Fruit fly (Drosophila melanogaster) whole organism, embryonic: Measurements from ENCODE around the gene CG14402.

Experiments used
- ATbp ChIP-seq: fragments of 200-800 bp; sonication (Bioruptor generic); optimal IDR thresholded peaks from 2 replicates; lab custom pipeline; 2017; ENCODE audit warnings: missing biosample characterization, mild to moderate bottlenecking, missing genetic modification characterization, missing genetic modification reagents
- Abd-B ChIP-seq: fragments of 200-800 bp; sonication (Bioruptor generic); optimal IDR thresholded peaks from 2 replicates; lab custom pipeline; 2018; ENCODE audit warnings: missing biosample characterization, mild to moderate bottlenecking, missing genetic modification characterization, moderate library complexity
- C15 ChIP-seq: fragments of 200-800 bp; sonication (Bioruptor generic); IDR thresholded peaks from 3 replicates; pipeline ENCODE4 v1.3.6; 2022; ENCODE audit warnings: missing biosample characterization, missing genetic modification characterization
- CG11456 ChIP-seq: fragments of 200-800 bp; sonication (Bioruptor generic); IDR thresholded peaks from 3 replicates; pipeline ENCODE4 v1.3.6; 2022; ENCODE audit warnings: missing biosample characterization, missing genetic modification characterization
- CG12236 ChIP-seq: fragments of 200-800 bp; sonication (Bioruptor generic); optimal IDR thresholded peaks from 2 replicates; lab custom pipeline; 2016; ENCODE audit warnings: missing biosample characterization, missing genetic modification characterization
- CG13123 ChIP-seq: fragments of 200-800 bp; sonication (Bioruptor generic); optimal IDR thresholded peaks from 2 replicates; lab custom pipeline; 2016; ENCODE audit warnings: missing biosample characterization, missing genetic modification characterization
- CG15514 ChIP-seq: fragments of 200-800 bp; sonication (Bioruptor generic); optimal IDR thresholded peaks from 3 replicates; lab custom pipeline; 2017; ENCODE audit warnings: missing biosample characterization, missing genetic modification characterization, mild to moderate bottlenecking, moderate library complexity, missing genetic modification reagents
- CG17829 ChIP-seq: fragments of 200-800 bp; optimal IDR thresholded peaks from 2 replicates; lab custom pipeline; 2019; ENCODE audit warnings: missing biosample characterization, mild to moderate bottlenecking, missing genetic modification characterization, moderate library complexity
- CG1792 ChIP-seq: fragments of 200-800 bp; sonication (Bioruptor generic); optimal IDR thresholded peaks from 2 replicates; lab custom pipeline; 2016; ENCODE audit warnings: missing biosample characterization, missing genetic modification characterization
- CG3065 ChIP-seq: fragments of 200-800 bp; sonication (Bioruptor generic); optimal IDR thresholded peaks from 2 replicates; lab custom pipeline; 2016; ENCODE audit warnings: missing biosample characterization, missing genetic modification characterization
- CG3281 ChIP-seq: fragments of 200-800 bp; sonication (Bioruptor generic); optimal IDR thresholded peaks from 3 replicates; lab custom pipeline; 2017; ENCODE audit warnings: missing biosample characterization, mild to moderate bottlenecking, missing genetic modification characterization
- CG33557 ChIP-seq: fragments of 200-800 bp; sonication (Bioruptor generic); optimal IDR thresholded peaks from 2 replicates; lab custom pipeline; 2019; ENCODE audit warnings: missing biosample characterization, mild to moderate bottlenecking, missing genetic modification characterization, moderate library complexity
- CG34422 ChIP-seq: fragments of 200-800 bp; sonication (Bioruptor generic); IDR thresholded peaks from 3 replicates; pipeline ENCODE4 v1.3.6; 2022; ENCODE audit warnings: missing biosample characterization, missing genetic modification characterization
- CG6689 ChIP-seq: fragments of 200-800 bp; sonication (Bioruptor generic); IDR thresholded peaks from 2 replicates; pipeline ENCODE4 v1.3.6; 2022; ENCODE audit warnings: missing biosample characterization, missing genetic modification characterization
- CG9215 ChIP-seq: fragments of 200-800 bp; sonication (Bioruptor generic); IDR thresholded peaks from 2 replicates; pipeline ENCODE4 v1.3.6; 2022; ENCODE audit warnings: missing biosample characterization, missing genetic modification characterization
- Camta ChIP-seq: fragments of 200-800 bp; sonication (Bioruptor generic); optimal IDR thresholded peaks from 2 replicates; lab custom pipeline; 2016; ENCODE audit warnings: missing biosample characterization, missing genetic modification characterization
- CrebB ChIP-seq: fragments of 200-800 bp; sonication (Bioruptor generic); optimal IDR thresholded peaks from 3 replicates; lab custom pipeline; 2018; ENCODE audit warnings: missing biosample characterization, mild to moderate bottlenecking, missing genetic modification characterization
- Dad ChIP-seq: fragments of 200-800 bp; sonication (Bioruptor generic); optimal IDR thresholded peaks from 3 replicates; lab custom pipeline; 2016; ENCODE audit warnings: missing biosample characterization, missing genetic modification characterization
- HLH3B ChIP-seq: fragments of 200-800 bp; sonication (Bioruptor generic); IDR thresholded peaks from 2 replicates; pipeline ENCODE4 v1.3.6; 2022; ENCODE audit warnings: missing biosample characterization, missing genetic modification characterization
- HmgZ ChIP-seq: fragments of 200-800 bp; sonication (Bioruptor generic); optimal IDR thresholded peaks from 2 replicates; lab custom pipeline; 2018; ENCODE audit warnings: missing biosample characterization, mild to moderate bottlenecking, missing genetic modification characterization
- Hmr ChIP-seq: fragments of 200-800 bp; sonication (Bioruptor generic); optimal IDR thresholded peaks from 3 replicates; lab custom pipeline; 2017; ENCODE audit warnings: mild to moderate bottlenecking, missing biosample characterization, missing genetic modification reagents, missing genetic modification characterization
- Jarid2 ChIP-seq: fragments of 200-800 bp; sonication (Bioruptor generic); optimal IDR thresholded peaks from 3 replicates; lab custom pipeline; 2017; ENCODE audit warnings: mild to moderate bottlenecking, missing biosample characterization, missing genetic modification reagents, missing genetic modification characterization
- Mad ChIP-seq: fragments of 200-800 bp; sonication (Bioruptor generic); optimal IDR thresholded peaks from 2 replicates; lab custom pipeline; 2016; ENCODE audit warnings: missing biosample characterization, missing genetic modification characterization
- NfI ChIP-seq: fragments of 200-800 bp; sonication (Bioruptor generic); optimal IDR thresholded peaks from 3 replicates; lab custom pipeline; 2018; ENCODE audit warnings: missing biosample characterization, mild to moderate bottlenecking, missing genetic modification characterization, moderate library complexity
- Oli ChIP-seq: fragments of 200-800 bp; sonication (Bioruptor generic); optimal IDR thresholded peaks from 2 replicates; lab custom pipeline; 2018; ENCODE audit warnings: missing biosample characterization, mild to moderate bottlenecking, missing genetic modification characterization, moderate library complexity
- Rx ChIP-seq: fragments of 200-800 bp; sonication (Bioruptor generic); IDR thresholded peaks from 2 replicates; pipeline ENCODE4 v1.3.6; 2022; ENCODE audit warnings: missing biosample characterization, missing genetic modification characterization
- Sox102F ChIP-seq: fragments of 200-800 bp; sonication (Bioruptor generic); optimal IDR thresholded peaks from 2 replicates; lab custom pipeline; 2018; ENCODE audit warnings: missing biosample characterization, mild to moderate bottlenecking, missing genetic modification characterization, moderate library complexity
- Sry-β ChIP-seq: fragments of 200-800 bp; sonication (Bioruptor generic); optimal IDR thresholded peaks from 2 replicates; lab custom pipeline; 2018; ENCODE audit warnings: missing biosample characterization, mild to moderate bottlenecking, missing genetic modification characterization, moderate library complexity
- Ssrp ChIP-seq: fragments of 200-800 bp; sonication (Bioruptor generic); optimal IDR thresholded peaks from 2 replicates; lab custom pipeline; 2018; ENCODE audit warnings: missing biosample characterization, mild to moderate bottlenecking, missing genetic modification characterization, moderate library complexity
- Taf1 ChIP-seq: fragments of 200-800 bp; sonication (Bioruptor generic); IDR thresholded peaks from 2 replicates; pipeline ENCODE4 v1.3.6; 2022; ENCODE audit warnings: missing biosample characterization, missing genetic modification characterization
- Xrp1 ChIP-seq: fragments of 200-800 bp; sonication (Bioruptor generic); IDR thresholded peaks from 2 replicates; pipeline ENCODE4 v1.3.6; 2022; ENCODE audit warnings: missing biosample characterization, missing genetic modification characterization
- br ChIP-seq: fragments of >200 bp; optimal IDR thresholded peaks from 2 replicates; lab custom pipeline; 2017
- bsh ChIP-seq, 2 experiments: fragments of 200-800 bp; sonication (Bioruptor generic); optimal IDR thresholded peaks; 2 replicates each; lab custom pipeline; 2017 to 2018; ENCODE audit warnings: mild to moderate bottlenecking in 2 of 2, missing biosample characterization in 2 of 2, missing genetic modification characterization in 2 of 2, moderate library complexity in 1 of 2
- dimm ChIP-seq: fragments of 200-800 bp; sonication (Bioruptor generic); IDR thresholded peaks from 2 replicates; pipeline ENCODE4 v1.3.6; 2022; ENCODE audit warnings: missing biosample characterization, missing genetic modification characterization
- exex ChIP-seq: fragments of 200-800 bp; sonication (Bioruptor generic); optimal IDR thresholded peaks from 4 replicates; lab custom pipeline; 2018; ENCODE audit warnings: missing biosample characterization, mild to moderate bottlenecking, missing genetic modification characterization, moderate library complexity
- gt ChIP-seq: fragments of 200-800 bp; sonication (Bioruptor generic); IDR thresholded peaks from 2 replicates; pipeline ENCODE4 v1.3.6; 2022; ENCODE audit warnings: missing biosample characterization, missing genetic modification characterization
- lmd ChIP-seq: fragments of 200-800 bp; sonication (Bioruptor generic); IDR thresholded peaks from 2 replicates; pipeline ENCODE4 v1.3.6; 2022; ENCODE audit warnings: missing biosample characterization, missing genetic modification characterization
- odd ChIP-seq: fragments of 200-800 bp; sonication (Bioruptor generic); optimal IDR thresholded peaks from 2 replicates; lab custom pipeline; 2017; ENCODE audit warnings: missing biosample characterization, mild to moderate bottlenecking, missing genetic modification characterization
- p53 ChIP-seq: fragments of 200-800 bp; sonication (Bioruptor generic); optimal IDR thresholded peaks from 2 replicates; lab custom pipeline; 2016; ENCODE audit warnings: missing biosample characterization, missing genetic modification characterization
- pb ChIP-seq: fragments of 200-800 bp; sonication (Bioruptor generic); optimal IDR thresholded peaks from 3 replicates; lab custom pipeline; 2016; ENCODE audit warnings: missing biosample characterization, missing genetic modification characterization
- psq ChIP-seq: fragments of 200-800 bp; sonication (Bioruptor generic); optimal IDR thresholded peaks from 2 replicates; lab custom pipeline; 2017; ENCODE audit warnings: missing biosample characterization, missing genetic modification characterization
- slp2 ChIP-seq: fragments of 200-800 bp; sonication (Bioruptor generic); optimal IDR thresholded peaks from 2 replicates; lab custom pipeline; 2016; ENCODE audit warnings: missing biosample characterization, missing genetic modification characterization
- sna ChIP-seq: fragments of 200-800 bp; sonication (Bioruptor generic); IDR thresholded peaks from 2 replicates; pipeline ENCODE4 v1.3.6; 2022; ENCODE audit warnings: missing biosample characterization, missing genetic modification characterization; ENCODE audit not compliant: partially characterized antibody
- sqz ChIP-seq: fragments of 200-800 bp; sonication (Bioruptor generic); optimal IDR thresholded peaks from 3 replicates; lab custom pipeline; 2018; ENCODE audit warnings: missing biosample characterization, mild to moderate bottlenecking, missing genetic modification characterization
- ttk ChIP-seq: fragments of 200-800 bp; sonication (Bioruptor generic); IDR thresholded peaks from 2 replicates; pipeline ENCODE4 v2.1.2; 2022; ENCODE audit warnings: missing biosample characterization, missing genetic modification characterization
- twi ChIP-seq: fragments of 200-800 bp; optimal IDR thresholded peaks from 2 replicates; lab custom pipeline; 2019; ENCODE audit warnings: missing biosample characterization, mild to moderate bottlenecking, missing genetic modification characterization, moderate library complexity
- vvl ChIP-seq: fragments of 200-800 bp; sonication (Bioruptor generic); IDR thresholded peaks from 2 replicates; pipeline ENCODE4 v1.3.6; 2022; ENCODE audit warnings: missing biosample characterization, missing genetic modification characterization
- zen2 ChIP-seq: fragments of 200-800 bp; sonication (Bioruptor generic); IDR thresholded peaks from 3 replicates; pipeline ENCODE4 v1.3.6; 2022; ENCODE audit warnings: missing biosample characterization, missing genetic modification characterization; ENCODE audit not compliant: partially characterized antibody

CG14402 gene

dm6 chr2L:20799991-20800897, 48.9 kb upstream of the CG14402 start (continued):
- peak; percentile 63 for TF ChIP-seq CG17829 (tag; lab: Kevin White, UChicago)
- peak; percentile 68 for TF ChIP-seq Abd-B (GFP tag; lab: Kevin White, UChicago)
- no peak for TF ChIP-seq CG3065 (GFP tag; lab: Kevin White, UChicago)
- no peak for TF ChIP-seq sna (GFP tag; lab: Robert Waterston, UW)
- peak; percentile 69 for TF ChIP-seq CG1792 (GFP tag; lab: Kevin White, UChicago)
- peak; percentile 89 for TF ChIP-seq vvl (GFP tag; lab: Robert Waterston, UW)
- TF ChIP-seq zen2 (GFP tag; lab: Robert Waterston, UW) = no peak
- TF ChIP-seq Hmr (GFP tag; lab: Kevin White, UChicago) = peak; percentile 92
- TF ChIP-seq pb (GFP tag; lab: Kevin White, UChicago) = peak; percentile 60
- peak; percentile 48 for TF ChIP-seq CG13123
- TF ChIP-seq ttk (GFP tag; lab: Robert Waterston, UW) = peak; percentile 59; the same call in 1 of the 2 replicates
- no peak for TF ChIP-seq twi (tag; lab: Kevin White, UChicago)
- TF ChIP-seq CG33557 (GFP tag; lab: Kevin White, UChicago) = no peak
- peak; percentile 74 for TF ChIP-seq Mad (GFP tag; lab: Kevin White, UChicago)
- peak; percentile 79 for TF ChIP-seq lmd (GFP tag; lab: Robert Waterston, UW)
- TF ChIP-seq Rx (GFP tag; lab: Robert Waterston, UW) = peak; percentile 60; the same call in 1 of the 2 replicates
- TF ChIP-seq CG34422 (GFP tag; lab: Robert Waterston, UW) = peak; percentile 63; the same call in 2 of the 3 replicates

dm6 chr2L:20801801-20802200, 47.3 kb upstream of the CG14402 start:
- TF ChIP-seq HmgZ (tag; lab: Kevin White, UChicago) (peak; percentile 1), ATbp (no peak), CrebB (tag; lab: Kevin White, UChicago) (no peak), Dad (GFP tag; lab: Kevin White, UChicago) (no peak), p53 (GFP tag; lab: Kevin White, UChicago) (no peak), gt (GFP tag; lab: Robert Waterston, UW) (no peak), bsh (GFP tag; optimal IDR thresholded peaks at IDR 0.05; lab: Kevin White, UChicago) (no peak), sqz (GFP tag; lab: Kevin White, UChicago) (no peak), CG15514 (GFP tag; lab: Kevin White, UChicago) (no peak), HLH3B (GFP tag; lab: Robert Waterston, UW) (no peak), CG12236 (GFP tag; lab: Kevin White, UChicago) (no peak), CG11456 (GFP tag; lab: Robert Waterston, UW) (peak; percentile 46; the same call in 2 of the 3 replicates), odd (no peak), CG6689 (GFP tag; lab: Robert Waterston, UW) (peak; percentile 65), NfI (GFP tag; lab: Kevin White, UChicago) (no peak), Oli (tag; lab: Kevin White, UChicago) (no peak), Ssrp (tag; lab: Kevin White, UChicago) (no peak), Sox102F (no peak), Jarid2 (GFP tag; lab: Kevin White, UChicago) (no peak), Taf1 (0 out of 2 replicates have a peak, but pooled peaks have one; percentile 8), C15 (GFP tag; lab: Robert Waterston, UW) (no peak), CG3281 (no peak), br (lab: Kevin White, UChicago) (no peak), dimm (GFP tag; lab: Robert Waterston, UW) (no peak), CG9215 (0 out of 2 replicates have a peak, but pooled peaks have one; percentile 25), Sry-β (GFP tag; lab: Kevin White, UChicago) (no peak), Xrp1 (GFP tag; lab: Robert Waterston, UW) (no peak; the same call in 1 of the 2 replicates), exex (peak; percentile 51), CG1792 (GFP tag; lab: Kevin White, UChicago) (no peak), Camta (no peak), slp2 (GFP tag; lab: Kevin White, UChicago) (no peak), psq (GFP tag; lab: Kevin White, UChicago) (no peak)
